Fruit fly (Drosophila melanogaster): ENCODE data around the gene Tsp86D.

- TF ChIP-seq CG11617 (GFP tag; optimal IDR thresholded peaks at IDR 0.05) (no peak), ovo (GFP tag; optimal IDR thresholded peaks at IDR 0.05) (no peak), cic (GFP tag; optimal IDR thresholded peaks at IDR 0.05) (no peak), toe (GFP tag; optimal IDR thresholded peaks at IDR 0.05) (no peak), CG1620 (GFP tag; optimal IDR thresholded peaks at IDR 0.05) (no peak), CG12768 (GFP tag; optimal IDR thresholded peaks at IDR 0.05) (no peak), pad (GFP tag; optimal IDR thresholded peaks at IDR 0.05) (no peak), bab1 (GFP tag; optimal IDR thresholded peaks at IDR 0.05) (no peak), CG5204 (GFP tag; optimal IDR thresholded peaks at IDR 0.05) (no peak), Hr96 (GFP tag; optimal IDR thresholded peaks at IDR 0.05) (no peak), Clk (GFP tag; optimal IDR thresholded peaks at IDR 0.05) (no peak)
Observed at dm6 chr3R:10879219-10879618, 10.7 kb downstream of the Tsp86D start, which contains the start of gene CG14695.
